Fruit fly (Drosophila melanogaster): Measurements from ENCODE around the gene Ent1.
A peak's percentile ranks its signal among the peaks of the same experiment; 100 is the strongest.

Ent1 gene

DNA sequence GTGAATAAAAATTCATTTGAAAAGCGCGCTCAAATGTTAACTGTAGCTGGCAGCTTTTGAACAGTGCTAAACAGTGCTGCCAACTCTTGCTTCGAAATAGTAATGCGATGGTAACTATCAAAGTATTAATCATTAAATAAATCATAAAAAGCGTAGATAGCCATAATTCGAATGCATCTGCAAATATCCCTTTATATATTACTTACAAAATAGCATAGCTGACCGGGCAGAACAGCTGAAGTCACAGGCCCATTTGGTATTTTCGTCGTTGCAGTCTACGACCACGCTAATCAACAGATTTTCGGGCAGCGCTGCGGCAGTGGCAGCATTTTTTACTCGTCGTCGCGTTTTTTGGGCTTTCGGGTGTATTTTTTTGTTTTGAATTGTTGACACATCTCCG is 52.0 kb downstream of the Ent1 start, which contains the start of gene Plc21C (continued):
- TF ChIP-seq NFAT (GFP tag; IDR thresholded peaks at IDR 0.05) (0 out of 2 replicates have a peak, but pooled peaks have one; percentile 29), gem (tag; optimal IDR thresholded peaks at IDR 0.05) (peak; percentile 59), nom (GFP tag; optimal IDR thresholded peaks at IDR 0.05) (no peak), Antp (GFP tag; optimal IDR thresholded peaks at IDR 0.05) (peak; percentile 42), CG4424 (GFP tag; optimal IDR thresholded peaks at IDR 0.05) (peak; percentile 26), ranshi (GFP tag; IDR thresholded peaks at IDR 0.05) (no peak), Asciz (GFP tag; optimal IDR thresholded peaks at IDR 0.05) (no peak), CG10274 (GFP tag; optimal IDR thresholded peaks at IDR 0.05) (no peak), Scr (GFP tag; IDR thresholded peaks at IDR 0.05; ENCODE audit: partially characterized antibody) (peak; percentile 42; the same call in 1 of the 2 replicates), CG11247 (GFP tag; IDR thresholded peaks at IDR 0.05) (0 out of 2 replicates have a peak, but pooled peaks have one; percentile 6), zf30C (GFP tag; optimal IDR thresholded peaks at IDR 0.05) (no peak), CG34376 (GFP tag; optimal IDR thresholded peaks at IDR 0.05) (peak; percentile 35), mirr (GFP tag; optimal IDR thresholded peaks at IDR 0.05) (no peak), CG13123 (GFP tag; optimal IDR thresholded peaks at IDR 0.05) (peak; percentile 14), Sry-β (GFP tag; optimal IDR thresholded peaks at IDR 0.05) (peak; percentile 49), fu2 (GFP tag; optimal IDR thresholded peaks at IDR 0.05) (peak; percentile 53), CkIIα-i1 (GFP tag; IDR thresholded peaks at IDR 0.05) (no peak), ro (GFP tag; IDR thresholded peaks at IDR 0.05) (no peak), HmgD (GFP tag; optimal IDR thresholded peaks at IDR 0.05) (peak; percentile 61), CG6689 (GFP tag; IDR thresholded peaks at IDR 0.05) (no peak), ken (GFP tag; IDR thresholded peaks at IDR 0.05) (no peak), CG42726 (GFP tag; IDR thresholded peaks at IDR 0.05; ENCODE audit: partially characterized antibody) (no peak; the same call in 1 of the 2 replicates), Chrac-16 (GFP tag; optimal IDR thresholded peaks at IDR 0.05) (peak; percentile 44), pho (GFP tag; optimal IDR thresholded peaks at IDR 0.05) (peak; percentile 48), cg (GFP tag; optimal IDR thresholded peaks at IDR 0.05) (no peak), CG17912 (GFP tag; optimal IDR thresholded peaks at IDR 0.05) (no peak), CG8281 (tag; optimal IDR thresholded peaks at IDR 0.05) (no peak), CG2712 (tag; optimal IDR thresholded peaks at IDR 0.05) (peak; percentile 60), her (GFP tag; optimal IDR thresholded peaks at IDR 0.05) (peak; percentile 93), nmo (GFP tag; optimal IDR thresholded peaks at IDR 0.05) (peak; percentile 77), CG1647 (GFP tag; optimal IDR thresholded peaks at IDR 0.05) (peak; percentile 50), ci (GFP tag; IDR thresholded peaks at IDR 0.05) (0 out of 3 replicates have a peak, but pooled peaks have one; percentile 16), CG10654 (GFP tag; optimal IDR thresholded peaks at IDR 0.05) (peak; percentile 18), ems (GFP tag; optimal IDR thresholded peaks at IDR 0.05) (peak; percentile 53), Six4 (GFP tag; optimal IDR thresholded peaks at IDR 0.05) (no peak), CoRest (tag; optimal IDR thresholded peaks at IDR 0.05) (peak; percentile 69), org-1 (GFP tag; optimal IDR thresholded peaks at IDR 0.05) (no peak), PHDP (tag; optimal IDR thresholded peaks at IDR 0.05) (peak; percentile 59), HLH4C (GFP tag; IDR thresholded peaks at IDR 0.05; ENCODE audit: partially characterized antibody) (0 out of 3 replicates have a peak, but pooled peaks have one; percentile 23), CG34224 (GFP tag; IDR thresholded peaks at IDR 0.05; ENCODE audit: partially characterized antibody) (no peak), NC2α (GFP tag; optimal IDR thresholded peaks at IDR 0.05) (no peak), grn (GFP tag; optimal IDR thresholded peaks at IDR 0.05) (peak; percentile 48), fd64A (GFP tag; optimal IDR thresholded peaks at IDR 0.05) (no peak), Tbp (GFP tag; optimal IDR thresholded peaks at IDR 0.05) (no peak), CG6813 (GFP tag; optimal IDR thresholded peaks at IDR 0.05) (no peak), CG10267 (tag; optimal IDR thresholded peaks at IDR 0.05) (peak; percentile 74), E2f2 (GFP tag; IDR thresholded peaks at IDR 0.05) (peak; percentile 100), CG5180 (GFP tag; optimal IDR thresholded peaks at IDR 0.05) (no peak), stc (GFP tag; IDR thresholded peaks at IDR 0.05) (no peak), eyg (GFP tag; optimal IDR thresholded peaks at IDR 0.05) (no peak), ase (GFP tag; IDR thresholded peaks at IDR 0.05) (no peak)

Measured in whole organism, embryonic.